Worm (Caenorhabditis elegans) whole organism, L1 larva: ENCODE measurements around the gene mrpl-12.

ENCODE experiments used
- C04F5.9 ChIP-seq: sonication (generic microtip); optimal IDR thresholded peaks from 2 replicates; lab custom pipeline; 2016; ENCODE audit warnings: missing genetic modification characterization, missing compliant biosample characterization
- C34B4.2 ChIP-seq: sonication (generic microtip); optimal IDR thresholded peaks from 2 replicates; lab custom pipeline; 2017; ENCODE audit warnings: mild to moderate bottlenecking, missing genetic modification characterization, missing compliant biosample characterization
- Y116A8C.19 ChIP-seq: sonication (generic microtip); optimal IDR thresholded peaks from 2 replicates; lab custom pipeline; 2016; ENCODE audit warnings: missing compliant biosample characterization, missing genetic modification characterization, borderline replicate concordance
- aly-2 ChIP-seq: fragments of 150-350 bp; optimal IDR thresholded peaks from 2 replicates; lab custom pipeline; 2014; ENCODE audit warnings: missing biosample characterization, missing genetic modification characterization
- ama-1 ChIP-seq: fragments of 150-350 bp; optimal IDR thresholded peaks from 2 replicates; lab custom pipeline; 2014
- ceh-8 ChIP-seq: fragments of 200-800 bp; sonication (Bioruptor generic); optimal IDR thresholded peaks from 2 replicates; lab custom pipeline; 2018; ENCODE audit warnings: mild to moderate bottlenecking, missing genetic modification characterization, moderate library complexity, missing compliant biosample characterization
- ceh-82 ChIP-seq, 3 experiments: fragments of 150-350 bp in 1 of 3; sonication (generic microtip) in 2 of 3; optimal IDR thresholded peaks; 2 replicates each; lab custom pipeline; 2014 to 2017; ENCODE audit warnings: missing biosample characterization in 3 of 3, missing genetic modification characterization in 3 of 3
- ceh-88 ChIP-seq: fragments of 200-800 bp; sonication (Bioruptor generic); IDR thresholded peaks from 2 replicates; pipeline ENCODE4 v1.3.6; 2022; ENCODE audit warnings: missing genetic modification characterization, missing compliant biosample characterization
- dpl-1 ChIP-seq, 3 experiments: fragments of 150-350 bp in 2 of 3; sonication (generic microtip) in 1 of 3; optimal IDR thresholded peaks; 2 replicates each; lab custom pipeline; 2014 to 2017; ENCODE audit warnings: missing biosample characterization in 3 of 3, missing genetic modification characterization in 3 of 3, missing genetic modification reagents in 3 of 3
- dsc-1 ChIP-seq: sonication (generic microtip); optimal IDR thresholded peaks from 2 replicates; lab custom pipeline; 2016; ENCODE audit warnings: mild to moderate bottlenecking, missing genetic modification characterization, missing compliant biosample characterization
- efl-1 ChIP-seq, 4 experiments: fragments of 150-350 bp; optimal IDR thresholded peaks in 3 of 4; peaks in 1 of 4; 1 replicate in 1 of 4; 2 replicates in 3 of 4; lab custom pipeline; 2014; ENCODE audit warnings: missing biosample characterization in 2 of 4, missing genetic modification characterization in 2 of 4, missing genetic modification reagents in 2 of 4
- egl-13 ChIP-seq: sonication (generic microtip); optimal IDR thresholded peaks from 2 replicates; lab custom pipeline; 2016; ENCODE audit warnings: missing genotype, missing genetic modification reagents, missing genetic modification characterization, missing compliant biosample characterization
- elt-3 ChIP-seq, 6 experiments: fragments of 150-350 bp in 1 of 6; sonication (generic microtip); optimal IDR thresholded peaks; 2 replicates each; lab custom pipeline; 2017 to 2018; ENCODE audit warnings: missing biosample characterization in 6 of 6, missing genetic modification characterization in 6 of 6, inconsistent platforms in 1 of 6
- ets-5 ChIP-seq: fragments of 200-800 bp; sonication (Bioruptor generic); IDR thresholded peaks from 2 replicates; pipeline ENCODE4 v1.3.6; 2022; ENCODE audit warnings: missing genetic modification characterization, missing compliant biosample characterization
- fkh-8 ChIP-seq: sonication (generic microtip); optimal IDR thresholded peaks from 2 replicates; lab custom pipeline; 2016; ENCODE audit warnings: mild to moderate bottlenecking, missing genetic modification characterization, missing compliant biosample characterization
- fos-1 ChIP-seq: fragments of 150-350 bp; optimal IDR thresholded peaks from 2 replicates; lab custom pipeline; 2014; ENCODE audit warnings: missing biosample characterization, missing genetic modification characterization
- grh-1 ChIP-seq: fragments of 200-800 bp; sonication (Bioruptor generic); IDR thresholded peaks from 2 replicates; pipeline ENCODE4 v1.3.6; 2022; ENCODE audit warnings: missing genetic modification reagents, missing genetic modification characterization, missing compliant biosample characterization
- hlh-17 ChIP-seq: fragments of 200-800 bp; sonication (Bioruptor generic); optimal IDR thresholded peaks from 2 replicates; lab custom pipeline; 2018; ENCODE audit warnings: missing genetic modification characterization, mild to moderate bottlenecking, missing compliant biosample characterization, moderate library complexity, borderline replicate concordance
- irx-1 ChIP-seq: sonication (generic microtip); optimal IDR thresholded peaks from 2 replicates; lab custom pipeline; 2016; ENCODE audit warnings: missing genetic modification characterization, missing compliant biosample characterization
- isw-1 ChIP-seq: fragments of 200-800 bp; sonication (Bioruptor generic); IDR thresholded peaks from 2 replicates; pipeline ENCODE4 v1.3.6; 2022; ENCODE audit warnings: missing genetic modification characterization, missing compliant biosample characterization
- jun-1 ChIP-seq: fragments of 150-350 bp; optimal IDR thresholded peaks from 2 replicates; lab custom pipeline; 2014; ENCODE audit warnings: missing biosample characterization, missing genetic modification reagents, missing genetic modification characterization
- lin-14 ChIP-seq: fragments of 200-800 bp; sonication (Bioruptor generic); optimal IDR thresholded peaks from 2 replicates; lab custom pipeline; 2018; ENCODE audit warnings: mild to moderate bottlenecking, missing genetic modification characterization, moderate library complexity, missing compliant biosample characterization
- lin-35 ChIP-seq, 2 experiments: fragments of 150-350 bp; optimal IDR thresholded peaks; 2 replicates each; lab custom pipeline; 2014; ENCODE audit warnings: missing biosample characterization in 2 of 2, missing genetic modification characterization in 2 of 2, missing genetic modification reagents in 2 of 2
- nhr-12 ChIP-seq: sonication (generic microtip); optimal IDR thresholded peaks from 2 replicates; lab custom pipeline; 2017; ENCODE audit warnings: missing biosample characterization, missing genetic modification characterization
- nhr-20 ChIP-seq: sonication (generic microtip); optimal IDR thresholded peaks from 2 replicates; lab custom pipeline; 2016; ENCODE audit warnings: mild to moderate bottlenecking, missing genetic modification characterization, missing compliant biosample characterization
- nhr-237 ChIP-seq: fragments of 150-350 bp; optimal IDR thresholded peaks from 2 replicates; lab custom pipeline; 2014; ENCODE audit warnings: missing biosample characterization, missing genetic modification characterization
- nhr-28 ChIP-seq: fragments of 150-350 bp; optimal IDR thresholded peaks from 2 replicates; lab custom pipeline; 2014; ENCODE audit warnings: missing biosample characterization, missing genetic modification characterization
- nhr-71 ChIP-seq: sonication (generic microtip); optimal IDR thresholded peaks from 2 replicates; lab custom pipeline; 2016; ENCODE audit warnings: mild to moderate bottlenecking, missing genetic modification characterization, moderate library complexity, missing compliant biosample characterization
- nhr-76 ChIP-seq: sonication (generic microtip); optimal IDR thresholded peaks from 2 replicates; lab custom pipeline; 2017; ENCODE audit warnings: missing biosample characterization, missing genetic modification characterization
- nhr-84 ChIP-seq: sonication (generic microtip); optimal IDR thresholded peaks from 2 replicates; lab custom pipeline; 2017; ENCODE audit warnings: missing biosample characterization, missing genetic modification characterization
- nhr-85 ChIP-seq: sonication (generic microtip); peaks from one replicate; lab custom pipeline; 2016; ENCODE audit warnings: missing genetic modification characterization, inconsistent platforms, missing compliant biosample characterization
- pag-3 ChIP-seq: sonication (generic microtip); optimal IDR thresholded peaks from 2 replicates; lab custom pipeline; 2017; ENCODE audit warnings: missing genetic modification characterization, mild to moderate bottlenecking, missing compliant biosample characterization, antibody characterized with exemption, borderline replicate concordance; ENCODE audit not compliant: insufficient read depth
- rnt-1 ChIP-seq: sonication (generic microtip); optimal IDR thresholded peaks from 2 replicates; lab custom pipeline; 2016; ENCODE audit warnings: mild to moderate bottlenecking, missing genetic modification characterization, moderate library complexity, missing compliant biosample characterization
- skn-1 ChIP-seq: fragments of 150-350 bp; optimal IDR thresholded peaks from 2 replicates; lab custom pipeline; 2014; ENCODE audit warnings: missing biosample characterization, missing genetic modification characterization
- snu-23 ChIP-seq: sonication (generic microtip); optimal IDR thresholded peaks from 2 replicates; lab custom pipeline; 2016; ENCODE audit warnings: missing genetic modification characterization, missing compliant biosample characterization
- sox-4 ChIP-seq: sonication (generic microtip); optimal IDR thresholded peaks from 2 replicates; lab custom pipeline; 2016; ENCODE audit warnings: missing genetic modification characterization, missing compliant biosample characterization
- sup-37 ChIP-seq: fragments of 200-800 bp; sonication (Bioruptor generic); optimal IDR thresholded peaks from 2 replicates; lab custom pipeline; 2018; ENCODE audit warnings: mild to moderate bottlenecking, missing genetic modification characterization, missing compliant biosample characterization
- swsn-7 ChIP-seq: sonication (generic microtip); optimal IDR thresholded peaks from 2 replicates; lab custom pipeline; 2016; ENCODE audit warnings: missing genetic modification characterization, missing compliant biosample characterization
- tbx-2 ChIP-seq: sonication (generic microtip); optimal IDR thresholded peaks from 2 replicates; lab custom pipeline; 2016; ENCODE audit warnings: missing genetic modification characterization, missing compliant biosample characterization
- unc-130 ChIP-seq: fragments of 150-350 bp; optimal IDR thresholded peaks from 2 replicates; lab custom pipeline; 2017; ENCODE audit warnings: missing biosample characterization, missing genetic modification characterization, inconsistent platforms
- unc-86 ChIP-seq: sonication (generic microtip); optimal IDR thresholded peaks from 2 replicates; lab custom pipeline; 2016; ENCODE audit warnings: missing genetic modification characterization, missing compliant biosample characterization
- zip-4 ChIP-seq: fragments of 200-800 bp; sonication (Bioruptor generic); optimal IDR thresholded peaks from 2 replicates; lab custom pipeline; 2018; ENCODE audit warnings: mild to moderate bottlenecking, missing genetic modification characterization, moderate library complexity, missing compliant biosample characterization
- ztf-11 ChIP-seq, 2 experiments: sonication (generic microtip); optimal IDR thresholded peaks; 2 replicates each; lab custom pipeline; 2016 to 2017; ENCODE audit warnings: missing genetic modification characterization in 2 of 2, missing biosample characterization in 1 of 2, missing compliant biosample characterization in 1 of 2
- ztf-4 ChIP-seq: fragments of 150-350 bp; optimal IDR thresholded peaks from 2 replicates; lab custom pipeline; 2014; ENCODE audit warnings: missing biosample characterization, missing genetic modification characterization

mrpl-12 gene

ce11 chrIII:10702805-10703204 lies 4.8 kb upstream of the mrpl-12 start:
- TF ChIP-seq ets-5 (GFP tag; lab: Robert Waterston, UW) (no peak), aly-2 (tag; lab: Kevin White, UChicago) (no peak), sup-37 (GFP tag; lab: Kevin White, UChicago) (no peak), pag-3 (no peak)

ce11 chrIII:10703833-10704232 lies 3.7 kb upstream of the mrpl-12 start:
- TF ChIP-seq irx-1 (tag; lab: Kevin White, UChicago) (no peak), efl-1 (optimal IDR thresholded peaks at IDR 0.05; lab: Kevin White, UChicago) (no peak), efl-1 (GFP tag; optimal IDR thresholded peaks at IDR 0.05 in 1 of 2; lab: Kevin White, UChicago) (peak in 1 of 2 experiments; percentile 91)

- TF ChIP-seq nhr-76 (tag; lab: Kevin White, UChicago) (no peak), ceh-82 (tag; optimal IDR thresholded peaks at IDR 0.05; lab: Kevin White, UChicago) (no peak), hlh-17 (GFP tag; lab: Kevin White, UChicago) (no peak), elt-3 (tag; optimal IDR thresholded peaks at IDR 0.05; lab: Kevin White, UChicago) (no peak), lin-35 (GFP tag; optimal IDR thresholded peaks at IDR 0.05; lab: Kevin White, UChicago) (no peak), dsc-1 (tag; lab: Kevin White, UChicago) (no peak), skn-1 (tag; lab: Kevin White, UChicago) (no peak), irx-1 (tag; lab: Kevin White, UChicago) (no peak), fos-1 (tag; lab: Kevin White, UChicago) (no peak), dpl-1 (GFP tag; optimal IDR thresholded peaks at IDR 0.05; lab: Kevin White, UChicago) (no peak), unc-130 (tag; lab: Kevin White, UChicago) (no peak), nhr-84 (tag; lab: Kevin White, UChicago) (no peak), snu-23 (GFP tag; lab: Kevin White, UChicago) (no peak), nhr-71 (tag; lab: Kevin White, UChicago) (no peak), ztf-4 (tag; lab: Kevin White, UChicago) (no peak), C04F5.9 (tag; lab: Kevin White, UChicago) (no peak), nhr-28 (tag; lab: Kevin White, UChicago) (no peak), fkh-8 (tag; lab: Kevin White, UChicago) (no peak), unc-86 (tag; lab: Kevin White, UChicago) (no peak), Y116A8C.19 (tag; lab: Kevin White, UChicago) (no peak)
Measured at ce11 chrIII:10704499-10704898, 3.1 kb upstream of the mrpl-12 start.

ce11 chrIII:10706481-10706880 lies 1.1 kb upstream of the mrpl-12 start:
- TF ChIP-seq nhr-237 (tag; lab: Kevin White, UChicago) (no peak), lin-14 (GFP tag; lab: Kevin White, UChicago) (no peak)

ce11 chrIII:10706972-10707438 lies 556 bp upstream of the mrpl-12 start, which contains the start of the genes Y39A1A.21 and Y39A1A.22:
Gene Y39A1A.21 (minus strand): TSS chrIII:10707022.
Gene Y39A1A.22 (minus strand): TSS chrIII:10707028.
- TF ChIP-seq C34B4.2 (peak; percentile 20), sup-37 (GFP tag; lab: Kevin White, UChicago) (peak; percentile 70), ceh-88 (GFP tag; lab: Robert Waterston, UW) (peak; percentile 45; the same call in 1 of the 2 replicates), Y116A8C.19 (tag; lab: Kevin White, UChicago) (no peak), egl-13 (tag; lab: Kevin White, UChicago) (peak; percentile 64), nhr-85 (tag; lab: Kevin White, UChicago) (peak; percentile 94), ztf-11 (tag; optimal IDR thresholded peaks at IDR 0.05; lab: Kevin White, UChicago) (peak in 1 of 2 experiments; percentile 75), jun-1 (peak; percentile 81), isw-1 (peak; percentile 78), sox-4 (tag; lab: Kevin White, UChicago) (peak; percentile 76), ceh-8 (GFP tag; lab: Kevin White, UChicago) (peak; percentile 60), nhr-20 (tag; lab: Kevin White, UChicago) (peak; percentile 78), fkh-8 (tag; lab: Kevin White, UChicago) (peak; percentile 80), nhr-12 (tag; lab: Kevin White, UChicago) (no peak), nhr-84 (tag; lab: Kevin White, UChicago) (no peak), rnt-1 (tag; lab: Kevin White, UChicago) (peak; percentile 92), zip-4 (peak; percentile 76), snu-23 (GFP tag; lab: Kevin White, UChicago) (peak; percentile 90), ama-1 (lab: Kevin White, UChicago) (no peak), fos-1 (tag; lab: Kevin White, UChicago) (peak; percentile 32), tbx-2 (peak; percentile 87), grh-1 (GFP tag; lab: Robert Waterston, UW) (peak; percentile 75), swsn-7 (peak; percentile 86)
